Worm (Caenorhabditis elegans): ENCODE measurements around the gene T04C12.11.

T04C12.11 gene

ce11 chrV:11069277-11069676, 9.2 kb upstream of the T04C12.11 start, which contains the start of gene T04C12.8 (continued):
- TF ChIP-seq unc-62 (GFP tag; optimal IDR thresholded peaks at IDR 0.05 in 1 of 2), result no peak
- no peak for TF ChIP-seq unc-62 (tag; optimal IDR thresholded peaks at IDR 0.05)
- TF ChIP-seq mdl-1 (tag; optimal IDR thresholded peaks at IDR 0.05), result peak in 1 of 2 experiments; percentile 77
- no peak for TF ChIP-seq attf-4 (tag; optimal IDR thresholded peaks at IDR 0.05)
- TF ChIP-seq F37D6.2 (tag; optimal IDR thresholded peaks at IDR 0.05), result no peak
- TF ChIP-seq cey-2 (tag; optimal IDR thresholded peaks at IDR 0.05; ENCODE audit: borderline replicate concordance, insufficient read depth), result no peak
- no peak for TF ChIP-seq daf-12 (tag; optimal IDR thresholded peaks at IDR 0.05)
- peak in 1 of 2 experiments; percentile 86 for TF ChIP-seq daf-16 (GFP tag; optimal IDR thresholded peaks at IDR 0.05)
- peak; percentile 99 for TF ChIP-seq daf-16 (tag; optimal IDR thresholded peaks at IDR 0.05)
- no peak for TF ChIP-seq unc-130 (GFP tag; optimal IDR thresholded peaks at IDR 0.05)
- no peak for TF ChIP-seq mes-2 (tag; optimal IDR thresholded peaks at IDR 0.05; ENCODE audit: poor library complexity, severe bottlenecking)
- TF ChIP-seq nhr-25 (tag; optimal IDR thresholded peaks at IDR 0.05; ENCODE audit: borderline replicate concordance, insufficient read depth), result no peak
- TF ChIP-seq madf-9 (GFP tag; conservative IDR thresholded peaks at IDR 0.05), result no peak
- peak; percentile 20 for TF ChIP-seq mep-1 (tag; optimal IDR thresholded peaks at IDR 0.05)
- TF ChIP-seq Y5F2A.4 (GFP tag; optimal IDR thresholded peaks at IDR 0.05), result no peak
- no peak for TF ChIP-seq daf-8 (GFP tag; IDR thresholded peaks at IDR 0.05)
- TF ChIP-seq T26A8.4 (GFP tag; IDR thresholded peaks at IDR 0.05), result peak; percentile 36; the same call in 1 of the 2 replicates
- TF ChIP-seq zfp-2 (tag; optimal IDR thresholded peaks at IDR 0.05), result no peak
- peak; percentile 91 for TF ChIP-seq hlh-11 (tag; optimal IDR thresholded peaks at IDR 0.05)
- peak; percentile 82 for TF ChIP-seq nhr-102 (tag; optimal IDR thresholded peaks at IDR 0.05)
- TF ChIP-seq F44E2.7 (GFP tag; IDR thresholded peaks at IDR 0.05), result no peak
- TF ChIP-seq nhr-77 (tag; optimal IDR thresholded peaks at IDR 0.05), result peak; percentile 92
- no peak for TF ChIP-seq pha-4 (GFP tag; IDR thresholded peaks at IDR 0.05)
- peak; percentile 2 for TF ChIP-seq pha-4 (tag; optimal IDR thresholded peaks at IDR 0.05)
- no peak for TF ChIP-seq dpl-1 (GFP tag; optimal IDR thresholded peaks at IDR 0.05)
- TF ChIP-seq F49E8.2 (tag; optimal IDR thresholded peaks at IDR 0.05; ENCODE audit: borderline replicate concordance), result no peak
- TF ChIP-seq F10B5.3 (tag; optimal IDR thresholded peaks at IDR 0.05), result no peak
- TF ChIP-seq ceh-20 (GFP tag; IDR thresholded peaks at IDR 0.05), result 0 out of 2 replicates have a peak, but pooled peaks have one; percentile 41
- no peak for TF ChIP-seq lin-38 (GFP tag; IDR thresholded peaks at IDR 0.05)
- no peak for TF ChIP-seq gei-8 (GFP tag; optimal IDR thresholded peaks at IDR 0.05)
- TF ChIP-seq mdt-29 (GFP tag; IDR thresholded peaks at IDR 0.05), result no peak
- TF ChIP-seq nhr-42 (GFP tag; IDR thresholded peaks at IDR 0.05), result 0 out of 2 replicates have a peak, but pooled peaks have one; percentile 5
- TF ChIP-seq dmd-8 (GFP tag; IDR thresholded peaks at IDR 0.05), result no peak
- TF ChIP-seq saeg-2 (GFP tag; IDR thresholded peaks at IDR 0.05), result peak; percentile 65; the same call in 1 of the 2 replicates
- no peak for TF ChIP-seq zip-11 (GFP tag; IDR thresholded peaks at IDR 0.05)
- TF ChIP-seq lin-39 (tag; optimal IDR thresholded peaks at IDR 0.05), result no peak
- TF ChIP-seq php-3 (GFP tag; IDR thresholded peaks at IDR 0.05), result peak; percentile 94
- TF ChIP-seq daf-19 (GFP tag; conservative IDR thresholded peaks at IDR 0.05), result no peak
- TF ChIP-seq tag-97 (GFP tag; IDR thresholded peaks at IDR 0.05), result no peak
- TF ChIP-seq dve-1 (tag; optimal IDR thresholded peaks at IDR 0.05; ENCODE audit: insufficient read depth), result peak; percentile 96
- TF ChIP-seq nhr-28 (tag; optimal IDR thresholded peaks at IDR 0.05), result peak; percentile 86
- no peak for TF ChIP-seq nhr-111 (GFP tag; optimal IDR thresholded peaks at IDR 0.05)
- TF ChIP-seq ces-1 (GFP tag; optimal IDR thresholded peaks at IDR 0.05), result no peak
- peak; percentile 94 for TF ChIP-seq pqm-1 (tag; optimal IDR thresholded peaks at IDR 0.05)
- TF ChIP-seq mxl-3 (GFP tag; optimal IDR thresholded peaks at IDR 0.05), result peak; percentile 54
- no peak for TF ChIP-seq lin-15B (tag; optimal IDR thresholded peaks at IDR 0.05)
- TF ChIP-seq ZK546.5 (tag; optimal IDR thresholded peaks at IDR 0.05), result no peak

All from whole organism, L4 larva.